Worm (Caenorhabditis elegans) whole organism, L2 larva: Measurements from ENCODE around the gene npl-4.1.

Experiments
- C34F6.9 ChIP-seq: fragments of 150-350 bp; optimal IDR thresholded peaks from 2 replicates; lab custom pipeline; 2014; ENCODE audit warnings: missing biosample characterization, missing genetic modification characterization
- F13H6.1 ChIP-seq: sonication (generic microtip); optimal IDR thresholded peaks from 2 replicates; lab custom pipeline; 2016; ENCODE audit warnings: missing genetic modification characterization, missing compliant biosample characterization
- R02D3.7 ChIP-seq: fragments of 150-350 bp; optimal IDR thresholded peaks from 2 replicates; lab custom pipeline; 2014; ENCODE audit warnings: missing biosample characterization, missing genetic modification characterization
- Y55F3AM.14 ChIP-seq: fragments of 200-800 bp; sonication (Bioruptor generic); optimal IDR thresholded peaks from 2 replicates; lab custom pipeline; 2018; ENCODE audit warnings: mild to moderate bottlenecking, missing genetic modification characterization, missing compliant biosample characterization
- ZK546.5 ChIP-seq: sonication (generic microtip); optimal IDR thresholded peaks from 2 replicates; lab custom pipeline; 2017; ENCODE audit warnings: missing biosample characterization, missing genetic modification characterization
- alr-1 ChIP-seq: fragments of 150-350 bp; optimal IDR thresholded peaks from 2 replicates; lab custom pipeline; 2014; ENCODE audit warnings: missing biosample characterization, missing genetic modification characterization
- ama-1 ChIP-seq: fragments of 150-350 bp; optimal IDR thresholded peaks from 2 replicates; lab custom pipeline; 2018; ENCODE audit warnings: inconsistent platforms
- blmp-1 ChIP-seq: sonication (generic microtip); optimal IDR thresholded peaks from 2 replicates; lab custom pipeline; 2017; ENCODE audit warnings: missing genetic modification characterization, mild to moderate bottlenecking, missing compliant biosample characterization, antibody characterized with exemption, moderate library complexity; ENCODE audit not compliant: insufficient read depth
- ceh-16 ChIP-seq: fragments of 150-350 bp; optimal IDR thresholded peaks from 2 replicates; lab custom pipeline; 2014; ENCODE audit warnings: missing biosample characterization, missing genetic modification characterization
- ceh-82 ChIP-seq: fragments of 150-350 bp; optimal IDR thresholded peaks from 2 replicates; lab custom pipeline; 2014; ENCODE audit warnings: missing biosample characterization, missing genetic modification characterization
- crh-2 ChIP-seq: sonication (generic microtip); optimal IDR thresholded peaks from 2 replicates; lab custom pipeline; 2017; ENCODE audit warnings: missing biosample characterization, missing genetic modification characterization
- egl-27 ChIP-seq: sonication (generic microtip); optimal IDR thresholded peaks from 3 replicates; lab custom pipeline; 2017; ENCODE audit warnings: missing biosample characterization, missing genetic modification reagents, missing genetic modification characterization
- elt-1 ChIP-seq: fragments of 150-350 bp; optimal IDR thresholded peaks from 2 replicates; lab custom pipeline; 2014; ENCODE audit warnings: missing biosample characterization, missing genetic modification characterization
- elt-3 ChIP-seq: sonication (generic microtip); optimal IDR thresholded peaks from 2 replicates; lab custom pipeline; 2017; ENCODE audit warnings: missing biosample characterization, missing genetic modification characterization
- fos-1 ChIP-seq: fragments of 150-350 bp; optimal IDR thresholded peaks from 2 replicates; lab custom pipeline; 2014; ENCODE audit warnings: missing biosample characterization, missing genetic modification characterization
- gmeb-1 ChIP-seq: fragments of 150-350 bp; optimal IDR thresholded peaks from 2 replicates; lab custom pipeline; 2014; ENCODE audit warnings: missing biosample characterization, missing genetic modification characterization
- lin-11 ChIP-seq: fragments of 150-350 bp; sonication (generic microtip); optimal IDR thresholded peaks from 2 replicates; lab custom pipeline; 2014; ENCODE audit warnings: missing biosample characterization, missing genetic modification characterization, inconsistent platforms, mixed read lengths
- lin-13 ChIP-seq: fragments of 150-350 bp; optimal IDR thresholded peaks from 2 replicates; lab custom pipeline; 2014; ENCODE audit warnings: missing biosample characterization, missing genetic modification reagents, missing genetic modification characterization
- lin-39 ChIP-seq: fragments of 150-350 bp; optimal IDR thresholded peaks from 2 replicates; lab custom pipeline; 2014; ENCODE audit warnings: missing biosample characterization, missing genetic modification reagents, missing genetic modification characterization
- lsy-2 ChIP-seq, 2 experiments: fragments of 150-350 bp in 1 of 2; sonication (generic microtip) in 1 of 2; optimal IDR thresholded peaks; 2 replicates each; lab custom pipeline; 2014 to 2017; ENCODE audit warnings: missing biosample characterization in 2 of 2, missing genetic modification characterization in 2 of 2
- mab-5 ChIP-seq: fragments of 150-350 bp; optimal IDR thresholded peaks from 2 replicates; lab custom pipeline; 2014; ENCODE audit warnings: missing biosample characterization, missing genetic modification characterization
- mbf-1 ChIP-seq: sonication (generic microtip); optimal IDR thresholded peaks from 2 replicates; lab custom pipeline; 2017; ENCODE audit warnings: missing biosample characterization, missing genetic modification characterization
- mdl-1 ChIP-seq, 2 experiments: fragments of 150-350 bp in 1 of 2; sonication (generic microtip) in 1 of 2; optimal IDR thresholded peaks; 2 replicates each; lab custom pipeline; 2017; ENCODE audit warnings: missing biosample characterization in 2 of 2, missing genetic modification characterization in 2 of 2
- nhr-10 ChIP-seq: sonication (generic microtip); optimal IDR thresholded peaks from 2 replicates; lab custom pipeline; 2017; ENCODE audit warnings: missing biosample characterization, missing genetic modification characterization
- nhr-11 ChIP-seq: fragments of 150-350 bp; optimal IDR thresholded peaks from 2 replicates; lab custom pipeline; 2014; ENCODE audit warnings: missing biosample characterization, missing genetic modification characterization
- nhr-12 ChIP-seq: fragments of 150-350 bp; optimal IDR thresholded peaks from 2 replicates; lab custom pipeline; 2014; ENCODE audit warnings: missing biosample characterization, missing genetic modification characterization
- nhr-129 ChIP-seq: fragments of 150-350 bp; optimal IDR thresholded peaks from 2 replicates; lab custom pipeline; 2014; ENCODE audit warnings: missing biosample characterization, missing genetic modification characterization
- nhr-21 ChIP-seq: fragments of 150-350 bp; optimal IDR thresholded peaks from 2 replicates; lab custom pipeline; 2014; ENCODE audit warnings: missing biosample characterization, missing genetic modification characterization
- nhr-23 ChIP-seq: fragments of 150-350 bp; optimal IDR thresholded peaks from 2 replicates; lab custom pipeline; 2014; ENCODE audit warnings: missing biosample characterization, missing genetic modification reagents, missing genetic modification characterization
- nhr-25 ChIP-seq: fragments of 150-350 bp; sonication (generic microtip); optimal IDR thresholded peaks from 3 replicates; lab custom pipeline; 2014; ENCODE audit warnings: missing biosample characterization, missing genetic modification characterization
- nhr-6 ChIP-seq: fragments of 150-350 bp; optimal IDR thresholded peaks from 2 replicates; lab custom pipeline; 2014; ENCODE audit warnings: missing biosample characterization, missing genetic modification characterization
- sem-4 ChIP-seq: fragments of 150-350 bp; optimal IDR thresholded peaks from 2 replicates; lab custom pipeline; 2014; ENCODE audit warnings: missing biosample characterization, missing genetic modification reagents, missing genetic modification characterization
- sma-3 ChIP-seq: sonication (generic microtip); optimal IDR thresholded peaks from 2 replicates; lab custom pipeline; 2016; ENCODE audit warnings: missing genetic modification reagents, missing genetic modification characterization, missing compliant biosample characterization
- sma-9 ChIP-seq, 2 experiments: fragments of 150-350 bp in 1 of 2; sonication (generic microtip) in 1 of 2; optimal IDR thresholded peaks; 2 replicates each; lab custom pipeline; 2014 to 2016; ENCODE audit warnings: missing genetic modification characterization in 2 of 2, mild to moderate bottlenecking in 1 of 2, missing biosample characterization in 1 of 2, missing compliant biosample characterization in 1 of 2, missing genetic modification reagents in 1 of 2, moderate library complexity in 1 of 2
- snpc-4 ChIP-seq: fragments of 150-350 bp; optimal IDR thresholded peaks from 2 replicates; lab custom pipeline; 2014; ENCODE audit warnings: missing biosample characterization, missing genetic modification characterization
- unc-39 ChIP-seq: fragments of 150-350 bp; optimal IDR thresholded peaks from 2 replicates; lab custom pipeline; 2014; ENCODE audit warnings: missing biosample characterization, missing genetic modification characterization
- unc-55 ChIP-seq: fragments of 150-350 bp; sonication (generic microtip); optimal IDR thresholded peaks from 3 replicates; lab custom pipeline; 2014; ENCODE audit warnings: missing biosample characterization, missing genetic modification reagents, missing genetic modification characterization
- unc-62 ChIP-seq: fragments of 150-350 bp; optimal IDR thresholded peaks from 2 replicates; lab custom pipeline; 2014; ENCODE audit warnings: missing biosample characterization, missing genetic modification reagents, missing genetic modification characterization
- zag-1 ChIP-seq: fragments of 150-350 bp; optimal IDR thresholded peaks from 2 replicates; lab custom pipeline; 2014; ENCODE audit warnings: missing biosample characterization, missing genetic modification characterization
- ztf-1 ChIP-seq: fragments of 200-800 bp; sonication (Bioruptor generic); conservative IDR thresholded peaks from 2 replicates; pipeline ENCODE4 v1.3.6; 2022; ENCODE audit warnings: missing genetic modification characterization, missing compliant biosample characterization
- ztf-11 ChIP-seq: sonication (generic microtip); optimal IDR thresholded peaks from 2 replicates; lab custom pipeline; 2017; ENCODE audit warnings: missing biosample characterization, missing genetic modification characterization
- ztf-4 ChIP-seq: fragments of 150-350 bp; optimal IDR thresholded peaks from 2 replicates; lab custom pipeline; 2014; ENCODE audit warnings: missing biosample characterization, missing genetic modification characterization

The npl-4.1 gene

DNA sequence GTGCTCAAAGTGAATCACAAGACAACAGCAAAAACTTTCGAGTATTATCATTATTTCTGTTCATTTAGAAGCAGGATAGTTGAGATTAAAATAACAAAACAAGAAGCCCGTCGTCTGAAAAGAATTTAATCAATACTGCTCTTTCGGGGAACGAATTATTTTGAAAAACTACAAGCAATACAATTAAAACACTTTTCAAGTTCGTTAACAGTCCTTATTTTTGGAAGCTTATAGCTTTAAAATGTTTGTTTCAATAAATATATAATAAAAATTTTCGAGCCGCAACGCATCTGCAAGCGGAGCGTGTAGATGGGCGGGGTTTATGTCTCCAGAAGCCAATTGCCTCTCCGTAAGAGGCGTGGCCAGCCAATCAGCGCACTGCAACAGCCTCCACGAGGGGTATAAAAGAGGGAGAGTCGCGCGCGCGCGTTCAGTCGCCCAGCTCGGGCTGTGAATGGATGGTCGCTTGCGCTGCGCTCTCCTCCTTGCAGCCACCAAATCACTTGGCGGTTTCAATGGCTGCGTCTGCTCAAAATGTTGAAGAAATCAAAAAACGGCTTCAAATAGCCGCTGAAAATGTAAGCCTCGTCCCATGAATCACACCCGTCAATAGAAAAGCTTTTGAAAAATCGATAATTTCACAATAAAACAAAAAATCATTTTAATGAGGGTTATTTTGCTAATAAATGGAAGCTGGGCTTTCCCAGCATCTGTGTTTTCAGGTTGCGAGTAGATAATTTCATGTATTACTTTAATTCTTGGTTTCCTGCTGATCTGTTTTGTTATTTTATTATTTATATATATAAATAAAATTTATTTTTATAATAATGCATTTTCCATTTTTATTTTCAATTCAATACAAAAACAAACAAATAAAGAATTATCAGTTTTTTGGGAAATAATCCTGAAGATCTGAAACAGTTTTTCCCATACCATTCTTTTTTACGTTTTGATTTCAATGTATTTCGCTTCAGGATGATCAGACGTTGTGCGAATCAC lies 29.9 kb downstream of the npl-4.1 start, which contains the start of the genes ift-43 and mdt-26 (continued):
- peak; percentile 34 for TF ChIP-seq mab-5 (tag; lab: Kevin White, UChicago)

DNA sequence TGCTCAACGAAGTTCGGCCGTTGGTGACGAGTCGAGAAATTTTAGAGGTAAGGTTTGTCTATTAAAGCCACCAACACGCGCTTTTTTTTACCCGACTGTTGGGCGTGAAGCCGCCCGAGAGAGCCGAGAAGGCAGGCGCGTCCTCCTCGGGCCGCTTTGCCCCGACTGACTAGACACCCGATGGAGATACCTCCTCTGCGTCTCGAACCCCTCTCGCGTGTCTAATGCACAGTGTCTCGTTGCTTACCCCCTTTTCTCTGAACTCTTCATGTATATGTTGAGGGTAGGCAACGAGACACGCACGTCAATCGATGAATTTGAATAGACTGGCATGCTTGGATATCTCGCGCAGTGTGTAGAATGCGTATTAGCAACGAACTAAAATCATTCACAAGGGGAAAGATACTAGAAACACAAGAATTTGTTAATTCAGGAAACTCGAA lies 30.6 kb downstream of the npl-4.1 start:
- TF ChIP-seq snpc-4 (tag; lab: Kevin White, UChicago), result peak; percentile 66
- TF ChIP-seq C34F6.9 (tag; lab: Kevin White, UChicago), result peak; percentile 86
- peak; percentile 95 for TF ChIP-seq Y55F3AM.14 (GFP tag; lab: Kevin White, UChicago)
- TF ChIP-seq nhr-129 (tag; lab: Kevin White, UChicago), result peak; percentile 95
- no peak for TF ChIP-seq alr-1 (tag; lab: Kevin White, UChicago)
- TF ChIP-seq sma-9 (GFP tag; optimal IDR thresholded peaks at IDR 0.05; lab: Kevin White, UChicago), result peak; percentile 86
- no peak for TF ChIP-seq sma-9 (tag; optimal IDR thresholded peaks at IDR 0.05; lab: Kevin White, UChicago)
- no peak for TF ChIP-seq ZK546.5 (tag; lab: Kevin White, UChicago)
- TF ChIP-seq unc-55 (GFP tag; lab: Kevin White, UChicago), result peak; percentile 63
- TF ChIP-seq ztf-1 (GFP tag; lab: Robert Waterston, UW), result 0 out of 2 replicates have a peak, but pooled peaks have one; percentile 61
- peak; percentile 76 for TF ChIP-seq ceh-16
- no peak for TF ChIP-seq unc-62 (GFP tag; lab: Kevin White, UChicago)
- peak; percentile 98 for TF ChIP-seq ztf-4
- TF ChIP-seq lin-11 (tag; lab: Kevin White, UChicago), result peak; percentile 96
- peak; percentile 58 for TF ChIP-seq egl-27
- TF ChIP-seq fos-1, result peak; percentile 72
- TF ChIP-seq ztf-11 (tag; lab: Kevin White, UChicago), result peak; percentile 50
- TF ChIP-seq unc-39 (tag; lab: Kevin White, UChicago), result no peak
- TF ChIP-seq mbf-1, result no peak
- peak; percentile 91 for TF ChIP-seq lin-13 (GFP tag; lab: Kevin White, UChicago)
- TF ChIP-seq mab-5 (tag; lab: Kevin White, UChicago), result peak; percentile 77
- no peak for TF ChIP-seq nhr-11 (tag; lab: Kevin White, UChicago)
- TF ChIP-seq nhr-6 (tag; lab: Kevin White, UChicago), result peak; percentile 80
- no peak for TF ChIP-seq nhr-12
- no peak for TF ChIP-seq nhr-23 (tag; lab: Kevin White, UChicago)
- TF ChIP-seq ceh-82 (tag; lab: Kevin White, UChicago), result peak; percentile 80
- peak; percentile 74 to 86 for TF ChIP-seq lsy-2 (tag; optimal IDR thresholded peaks at IDR 0.05; lab: Kevin White, UChicago)
- TF ChIP-seq crh-2 (tag; lab: Kevin White, UChicago), result peak; percentile 84
- TF ChIP-seq sem-4 (tag; lab: Kevin White, UChicago), result peak; percentile 61
- TF ChIP-seq elt-3, result no peak
- TF ChIP-seq lin-39 (tag; lab: Kevin White, UChicago), result peak; percentile 58
- peak; percentile 90 for TF ChIP-seq F13H6.1
- peak; percentile 99 for TF ChIP-seq ama-1 (lab: Kevin White, UChicago)
- TF ChIP-seq blmp-1 (tag; lab: Kevin White, UChicago), result peak; percentile 15
- TF ChIP-seq nhr-10, result no peak
- TF ChIP-seq R02D3.7 (tag; lab: Kevin White, UChicago), result no peak
- TF ChIP-seq nhr-25 (tag; lab: Kevin White, UChicago), result peak; percentile 45
- no peak for TF ChIP-seq elt-1 (tag; lab: Kevin White, UChicago)
- TF ChIP-seq zag-1 (tag; lab: Kevin White, UChicago), result peak; percentile 93
- peak; percentile 74 for TF ChIP-seq sma-3 (GFP tag; lab: Kevin White, UChicago)
- peak; percentile 57 to 79 for TF ChIP-seq mdl-1 (tag; optimal IDR thresholded peaks at IDR 0.05; lab: Kevin White, UChicago)
- peak; percentile 88 for TF ChIP-seq nhr-21 (tag; lab: Kevin White, UChicago)
- TF ChIP-seq gmeb-1 (tag; lab: Kevin White, UChicago), result peak; percentile 60
